Worm (Caenorhabditis elegans) whole organism, late embryonic: ENCODE data around the gene fli-1.

Experiments
- F13H6.1 ChIP-seq: sonication (generic microtip); optimal IDR thresholded peaks from 2 replicates; lab custom pipeline; 2016; ENCODE audit warnings: missing genetic modification characterization, missing compliant biosample characterization
- dve-1 ChIP-seq: sonication (generic microtip); optimal IDR thresholded peaks from 2 replicates; lab custom pipeline; 2017; ENCODE audit warnings: antibody characterized with exemption, mild to moderate bottlenecking, missing genetic modification characterization, missing compliant biosample characterization
- elt-2 ChIP-seq: sonication (generic microtip); optimal IDR thresholded peaks from 2 replicates; lab custom pipeline; 2016; ENCODE audit warnings: missing genetic modification reagents, missing genetic modification characterization, missing compliant biosample characterization
- sdc-2 ChIP-seq: sonication (generic microtip); optimal IDR thresholded peaks from 2 replicates; lab custom pipeline; 2016; ENCODE audit warnings: missing genotype, missing genetic modification characterization, missing compliant biosample characterization
- sox-2 ChIP-seq: fragments of 200-800 bp; sonication (Bioruptor generic); IDR thresholded peaks from 2 replicates; pipeline ENCODE4 v1.3.6; 2022; ENCODE audit warnings: missing genetic modification reagents, missing genetic modification characterization, missing compliant biosample characterization
- syd-9 ChIP-seq: sonication (generic microtip); optimal IDR thresholded peaks from 2 replicates; lab custom pipeline; 2016; ENCODE audit warnings: mild to moderate bottlenecking, missing genetic modification characterization, moderate library complexity, missing compliant biosample characterization
- unc-55 ChIP-seq: sonication (generic microtip); optimal IDR thresholded peaks from 2 replicates; lab custom pipeline; 2017; ENCODE audit warnings: missing biosample characterization, missing genetic modification reagents, missing genetic modification characterization

DNA sequence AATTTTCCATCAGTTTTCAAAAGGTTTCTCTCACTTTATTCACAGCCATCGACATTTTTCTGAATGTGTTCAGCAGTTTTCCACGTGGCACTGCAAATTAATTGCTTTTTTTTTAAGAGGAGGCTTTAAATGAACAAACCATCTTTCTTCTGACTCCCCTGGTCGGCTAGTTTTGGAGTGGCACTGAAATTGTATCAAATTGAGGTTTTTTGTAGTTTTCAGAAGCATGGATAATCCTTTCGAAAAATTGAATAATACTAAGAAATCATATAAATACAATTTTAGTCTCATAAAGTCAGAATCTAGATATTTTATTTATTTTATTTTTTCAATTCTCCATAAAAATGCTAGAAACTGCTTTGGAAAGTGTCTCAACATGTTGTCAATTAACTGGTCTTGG, 21.2 kb upstream of the fli-1 start, which contains the start of gene B0303.16:
- TF ChIP-seq sdc-2 (tag; lab: Kevin White, UChicago): no peak
- no peak for TF ChIP-seq sox-2 (GFP tag; lab: Robert Waterston, UW)
- no peak for TF ChIP-seq syd-9 (tag; lab: Kevin White, UChicago)
- TF ChIP-seq elt-2 (tag; lab: Kevin White, UChicago): no peak
- no peak for TF ChIP-seq dve-1 (tag; lab: Kevin White, UChicago)
- no peak for TF ChIP-seq unc-55 (GFP tag; lab: Kevin White, UChicago)
- TF ChIP-seq F13H6.1 (tag; lab: Kevin White, UChicago): no peak
